Fruit fly (Drosophila melanogaster) whole organism, prepupa: ENCODE results near the gene CG31826.

ENCODE experiments used
- CG1621 ChIP-seq: fragments of 200-800 bp; sonication (Bioruptor generic); optimal IDR thresholded peaks from 3 replicates; lab custom pipeline; 2018; ENCODE audit warnings: missing biosample characterization, mild to moderate bottlenecking, missing genetic modification characterization
- CG31627 ChIP-seq: fragments of 200-800 bp; sonication (Bioruptor generic); optimal IDR thresholded peaks from 3 replicates; lab custom pipeline; 2016; ENCODE audit warnings: missing biosample characterization, missing genetic modification characterization
- Sox15 ChIP-seq: fragments of 200-800 bp; sonication (Bioruptor generic); optimal IDR thresholded peaks from 3 replicates; lab custom pipeline; 2016; ENCODE audit warnings: missing biosample characterization, missing genetic modification characterization

DNA sequence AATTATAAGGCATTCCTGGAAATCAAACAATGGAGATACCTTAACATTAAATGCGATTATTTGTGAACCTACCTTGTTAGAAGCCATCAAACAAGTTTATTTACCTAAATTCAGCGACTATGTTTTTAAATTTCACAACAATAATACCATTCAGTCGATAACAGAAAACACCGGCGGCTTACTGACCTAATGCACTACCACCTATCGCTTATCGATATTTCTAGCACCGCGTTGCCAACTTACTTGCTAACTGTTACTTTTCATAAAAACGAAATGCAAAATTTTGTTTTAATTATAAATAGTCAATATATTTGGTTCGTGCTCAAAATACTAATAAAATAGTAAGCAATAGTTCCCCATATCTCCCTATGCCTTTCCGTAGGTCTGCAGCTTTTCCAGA is 1.9 kb downstream of the CG31826 start, which contains the start of gene Ku80:
- TF ChIP-seq Sox15 (GFP tag; lab: Kevin White, UChicago) (no peak), CG31627 (GFP tag; lab: Kevin White, UChicago) (no peak), CG1621 (tag; lab: Kevin White, UChicago) (no peak)
